Worm (Caenorhabditis elegans): ENCODE data around the gene ooc-5.

DNA sequence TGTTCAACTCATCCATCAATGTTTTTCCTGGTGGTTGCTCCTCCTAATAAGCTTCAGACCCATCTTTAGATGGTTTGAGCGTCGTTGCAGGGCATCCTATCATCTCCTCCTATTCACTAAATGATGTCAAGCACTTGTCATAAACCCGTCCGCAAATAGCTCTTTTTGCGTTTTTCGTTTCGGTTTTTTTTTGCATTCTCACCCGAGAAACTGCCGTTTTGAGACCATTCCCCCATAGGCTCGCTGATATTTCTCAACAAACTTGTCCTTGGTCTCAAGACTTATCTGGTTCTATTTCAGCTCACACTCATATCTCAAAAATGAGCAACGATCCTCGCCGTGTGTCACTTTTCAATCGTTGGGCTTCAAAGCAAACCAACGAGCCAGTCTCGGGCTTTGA, 32.5 kb upstream of the ooc-5 start, which contains the start of gene cal-2:
- TF ChIP-seq ceh-82 (tag; optimal IDR thresholded peaks at IDR 0.05) (no peak), zag-1 (tag; optimal IDR thresholded peaks at IDR 0.05) (no peak), fos-1 (tag; optimal IDR thresholded peaks at IDR 0.05) (no peak), ztf-11 (tag; optimal IDR thresholded peaks at IDR 0.05) (no peak), nhr-42 (GFP tag; IDR thresholded peaks at IDR 0.05) (no peak), ces-1 (GFP tag; optimal IDR thresholded peaks at IDR 0.05) (no peak), ama-1 (optimal IDR thresholded peaks at IDR 0.05) (no peak)
